Fruit fly (Drosophila melanogaster) whole organism, wandering third instar larva: ENCODE measurements around the gene CG6149.

Source experiments
- Abd-B ChIP-seq: fragments of >200 bp; optimal IDR thresholded peaks from 2 replicates; lab custom pipeline; 2017; ENCODE audit warnings: missing biosample characterization, missing genetic modification characterization
- CG32264 ChIP-seq: fragments of 200-800 bp; sonication (Bioruptor generic); optimal IDR thresholded peaks from 2 replicates; lab custom pipeline; 2016; ENCODE audit warnings: missing biosample characterization, missing genetic modification characterization
- CG9705 ChIP-seq: fragments of 200-800 bp; sonication (Bioruptor generic); optimal IDR thresholded peaks from 2 replicates; lab custom pipeline; 2018; ENCODE audit warnings: missing biosample characterization, mild to moderate bottlenecking, missing genetic modification characterization
- CrebA ChIP-seq: fragments of 200-800 bp; sonication (Bioruptor generic); optimal IDR thresholded peaks from 2 replicates; lab custom pipeline; 2016; ENCODE audit warnings: missing biosample characterization, mild to moderate bottlenecking, missing genetic modification characterization, borderline replicate concordance
- Dfd ChIP-seq: fragments of >200 bp; optimal IDR thresholded peaks from 2 replicates; lab custom pipeline; 2017; ENCODE audit warnings: missing biosample characterization, missing genetic modification characterization
- Dif ChIP-seq: fragments of 200-275, 200-300 bp; sonication (Bioruptor generic); optimal IDR thresholded peaks from 2 replicates; lab custom pipeline; 2018; ENCODE audit warnings: missing biosample characterization, missing genetic modification characterization; ENCODE audit not compliant: partially characterized antibody
- GATAd ChIP-seq: sonication (Bioruptor generic); optimal IDR thresholded peaks from 2 replicates; lab custom pipeline; 2016; ENCODE audit warnings: missing biosample characterization, missing genetic modification characterization
- HLH106 ChIP-seq: fragments of 200-800 bp; optimal IDR thresholded peaks from 3 replicates; lab custom pipeline; 2019; ENCODE audit warnings: missing biosample characterization, mild to moderate bottlenecking, missing genetic modification characterization, moderate library complexity
- Hnf4 ChIP-seq: fragments of 200-800 bp; sonication (Bioruptor generic); optimal IDR thresholded peaks from 2 replicates; lab custom pipeline; 2016; ENCODE audit warnings: missing biosample characterization, mild to moderate bottlenecking, missing genetic modification characterization
- Hr78 ChIP-seq: fragments of >200 bp; optimal IDR thresholded peaks from 2 replicates; lab custom pipeline; 2017; ENCODE audit warnings: missing biosample characterization, missing genetic modification characterization
- Hr83 ChIP-seq: fragments of 200-300 bp; sonication (Bioruptor generic); optimal IDR thresholded peaks from 2 replicates; lab custom pipeline; 2016; ENCODE audit warnings: missing biosample characterization, mild to moderate bottlenecking, missing genetic modification characterization, moderate library complexity; ENCODE audit not compliant: poor library complexity, severe bottlenecking
- Jra ChIP-seq: sonication (Bioruptor generic); optimal IDR thresholded peaks from 2 replicates; lab custom pipeline; 2016; ENCODE audit warnings: missing biosample characterization, missing genetic modification characterization
- Mio ChIP-seq: sonication (Bioruptor generic); optimal IDR thresholded peaks from 2 replicates; lab custom pipeline; 2016; ENCODE audit warnings: missing biosample characterization, missing genetic modification characterization
- Myc ChIP-seq: fragments of >200 bp; optimal IDR thresholded peaks from 2 replicates; lab custom pipeline; 2017
- N ChIP-seq: fragments of >200 bp; optimal IDR thresholded peaks from 2 replicates; lab custom pipeline; 2018; ENCODE audit warnings: missing biosample characterization, missing external identifiers, missing genetic modification characterization
- OdsH ChIP-seq: fragments of 200-800 bp; sonication (Bioruptor generic); optimal IDR thresholded peaks from 2 replicates; lab custom pipeline; 2016; ENCODE audit warnings: missing biosample characterization, mild to moderate bottlenecking, missing genetic modification characterization
- Rel ChIP-seq, 2 experiments: fragments of 200-800 bp; sonication (Bioruptor generic) in 1 of 2; optimal IDR thresholded peaks; 2 replicates in 1 of 2; 3 replicates in 1 of 2; lab custom pipeline; 2016 to 2019; ENCODE audit warnings: mild to moderate bottlenecking in 2 of 2, missing biosample characterization in 2 of 2, missing genetic modification characterization in 2 of 2, moderate library complexity in 1 of 2
- Sp1 ChIP-seq: fragments of 200-800 bp; sonication (Bioruptor generic); optimal IDR thresholded peaks from 3 replicates; lab custom pipeline; 2019; ENCODE audit warnings: missing biosample characterization, mild to moderate bottlenecking, missing genetic modification characterization, moderate library complexity
- Vsx2 ChIP-seq: fragments of 200-300, 225-300 bp; sonication (Bioruptor generic); optimal IDR thresholded peaks from 2 replicates; lab custom pipeline; 2018; ENCODE audit warnings: missing biosample characterization, missing genetic modification characterization; ENCODE audit not compliant: partially characterized antibody
- br ChIP-seq: fragments of 200-800 bp; sonication (Bioruptor generic); optimal IDR thresholded peaks from 2 replicates; lab custom pipeline; 2016; ENCODE audit warnings: missing biosample characterization, missing genetic modification characterization
- brk ChIP-seq: fragments of 200-800 bp; sonication (Bioruptor generic); optimal IDR thresholded peaks from 2 replicates; lab custom pipeline; 2016; ENCODE audit warnings: missing biosample characterization, mild to moderate bottlenecking, missing genetic modification characterization
- dl ChIP-seq, 2 experiments: fragments of 175-275, 200-275 bp in 1 of 2; fragments of 200-275 bp in 1 of 2; sonication (Bioruptor generic); optimal IDR thresholded peaks; lab custom pipeline; 2018; ENCODE audit warnings: mild to moderate bottlenecking in 2 of 2, missing biosample characterization in 2 of 2, missing genetic modification characterization in 2 of 2, moderate library complexity in 2 of 2; ENCODE audit not compliant: partially characterized antibody in 2 of 2, insufficient read depth in 1 of 2
- dmrt93B ChIP-seq: fragments of 200-800 bp; sonication (Bioruptor generic); optimal IDR thresholded peaks from 2 replicates; lab custom pipeline; 2018; ENCODE audit warnings: missing biosample characterization, mild to moderate bottlenecking, missing genetic modification characterization
- dsf ChIP-seq: sonication (Bioruptor generic); optimal IDR thresholded peaks from 2 replicates; lab custom pipeline; 2016; ENCODE audit warnings: missing biosample characterization, missing genetic modification characterization, borderline replicate concordance
- ey ChIP-seq: fragments of 200-800 bp; sonication (Bioruptor generic); optimal IDR thresholded peaks from 2 replicates; lab custom pipeline; 2016; ENCODE audit warnings: missing biosample characterization, missing genetic modification characterization
- foxo ChIP-seq, 2 experiments: fragments of 200-800 bp; sonication (Bioruptor generic); optimal IDR thresholded peaks; 2 replicates in 1 of 2; 3 replicates in 1 of 2; lab custom pipeline; 2016 to 2017; ENCODE audit warnings: missing biosample characterization in 2 of 2, missing genetic modification characterization in 2 of 2
- fru ChIP-seq: fragments of 200-800 bp; sonication (Bioruptor generic); optimal IDR thresholded peaks from 3 replicates; lab custom pipeline; 2016; ENCODE audit warnings: missing biosample characterization, mild to moderate bottlenecking, missing genetic modification characterization
- h ChIP-seq: fragments of 200-800 bp; sonication (Bioruptor generic); optimal IDR thresholded peaks from 3 replicates; lab custom pipeline; 2016; ENCODE audit warnings: missing biosample characterization, mild to moderate bottlenecking, missing genetic modification characterization
- jim ChIP-seq: fragments of 175-275, 200-325 bp; sonication (Bioruptor generic); optimal IDR thresholded peaks from 2 replicates; lab custom pipeline; 2016; ENCODE audit warnings: missing biosample characterization, mild to moderate bottlenecking, missing genetic modification characterization
- lola ChIP-seq: fragments of >200 bp; optimal IDR thresholded peaks from 2 replicates; lab custom pipeline; 2017; ENCODE audit warnings: missing biosample characterization, missing genetic modification characterization
- pan ChIP-seq: fragments of >200 bp; optimal IDR thresholded peaks from 2 replicates; lab custom pipeline; 2017
- psq ChIP-seq: fragments of 200-800 bp; sonication (Bioruptor generic); optimal IDR thresholded peaks from 3 replicates; lab custom pipeline; 2017; ENCODE audit warnings: missing biosample characterization, mild to moderate bottlenecking, missing genetic modification characterization, moderate library complexity
- rgr ChIP-seq: fragments of 200-800 bp; sonication (Bioruptor generic); optimal IDR thresholded peaks from 3 replicates; lab custom pipeline; 2016; ENCODE audit warnings: missing biosample characterization, mild to moderate bottlenecking, missing genetic modification characterization
- sage ChIP-seq: fragments of 200-800 bp; sonication (Bioruptor generic); optimal IDR thresholded peaks from 2 replicates; lab custom pipeline; 2016; ENCODE audit warnings: missing biosample characterization, mild to moderate bottlenecking, missing genetic modification characterization
- sv ChIP-seq: fragments of 200-800 bp; sonication (Bioruptor generic); optimal IDR thresholded peaks from 3 replicates; lab custom pipeline; 2016; ENCODE audit warnings: missing biosample characterization, missing genetic modification characterization
- tai ChIP-seq: sonication (Bioruptor generic); optimal IDR thresholded peaks from 2 replicates; lab custom pipeline; 2016; ENCODE audit warnings: missing biosample characterization, missing genetic modification characterization
- usp ChIP-seq: fragments of >200 bp; optimal IDR thresholded peaks from 2 replicates; lab custom pipeline; 2017; ENCODE audit warnings: missing biosample characterization, missing genetic modification characterization
- woc ChIP-seq: sonication (Bioruptor generic); optimal IDR thresholded peaks from 2 replicates; lab custom pipeline; 2016; ENCODE audit warnings: missing biosample characterization, mild to moderate bottlenecking, missing genetic modification characterization

The CG6149 gene

dm6 chr3L:11415382-11415781 is 19.9 kb downstream of the CG6149 start:
- peak; percentile 53 for TF ChIP-seq sv (GFP tag; lab: Kevin White, UChicago)
- TF ChIP-seq HLH106 = peak; percentile 60
- TF ChIP-seq rgr = peak; percentile 74
- TF ChIP-seq Hr83 (GFP tag; lab: Kevin White, UChicago) = no peak
- TF ChIP-seq foxo (GFP tag; optimal IDR thresholded peaks at IDR 0.05; lab: Kevin White, UChicago) = peak in 1 of 2 experiments; percentile 81
- TF ChIP-seq Sp1 (GFP tag; lab: Kevin White, UChicago) = peak; percentile 71
- TF ChIP-seq OdsH = peak; percentile 66
- peak; percentile 29 for TF ChIP-seq dmrt93B (GFP tag; lab: Kevin White, UChicago)
- TF ChIP-seq Mio = no peak
- peak; percentile 81 for TF ChIP-seq h (GFP tag; lab: Kevin White, UChicago)
- no peak for TF ChIP-seq woc (GFP tag; lab: Kevin White, UChicago)
- no peak for TF ChIP-seq Myc (lab: Kevin White, UChicago)
- no peak for TF ChIP-seq N
- no peak for TF ChIP-seq dl (GFP tag; optimal IDR thresholded peaks at IDR 0.05; lab: Kevin White, UChicago; ENCODE audit: insufficient read depth in 1 of 2, partially characterized antibody in 2 of 2)
- TF ChIP-seq Rel (GFP tag; optimal IDR thresholded peaks at IDR 0.05; lab: Kevin White, UChicago) = no peak
- no peak for TF ChIP-seq Rel (tag; optimal IDR thresholded peaks at IDR 0.05; lab: Kevin White, UChicago)
- TF ChIP-seq dsf (GFP tag; lab: Kevin White, UChicago) = no peak
- TF ChIP-seq CrebA (GFP tag; lab: Kevin White, UChicago) = no peak
- TF ChIP-seq ey (GFP tag; lab: Kevin White, UChicago) = peak; percentile 66
- TF ChIP-seq lola (GFP tag; lab: Kevin White, UChicago) = no peak
- peak; percentile 65 for TF ChIP-seq psq (GFP tag; lab: Kevin White, UChicago)
- no peak for TF ChIP-seq tai (GFP tag; lab: Kevin White, UChicago)
- TF ChIP-seq GATAd = no peak
- TF ChIP-seq Hnf4 = peak; percentile 46
- no peak for TF ChIP-seq Dfd (GFP tag; lab: Kevin White, UChicago)
- TF ChIP-seq pan (lab: Kevin White, UChicago) = no peak
- TF ChIP-seq usp (GFP tag; lab: Kevin White, UChicago) = no peak
- no peak for TF ChIP-seq Jra
- peak; percentile 69 for TF ChIP-seq fru (GFP tag; lab: Kevin White, UChicago)
- peak; percentile 31 for TF ChIP-seq CG9705 (GFP tag; lab: Kevin White, UChicago)
- TF ChIP-seq brk = peak; percentile 61
- no peak for TF ChIP-seq Hr78 (GFP tag; lab: Kevin White, UChicago)
- no peak for TF ChIP-seq CG32264 (GFP tag; lab: Kevin White, UChicago)
- no peak for TF ChIP-seq Abd-B (GFP tag; lab: Kevin White, UChicago)
- TF ChIP-seq Dif (GFP tag; lab: Kevin White, UChicago) = no peak
- TF ChIP-seq br = peak; percentile 37
- no peak for TF ChIP-seq sage (GFP tag; lab: Kevin White, UChicago)
- no peak for TF ChIP-seq Vsx2
- no peak for TF ChIP-seq jim (GFP tag; lab: Kevin White, UChicago)

dm6 chr3L:11414453-11414852 is 20.8 kb downstream of the CG6149 start:
- TF ChIP-seq jim (GFP tag; lab: Kevin White, UChicago) (no peak), Dif (GFP tag; lab: Kevin White, UChicago) (no peak), woc (GFP tag; lab: Kevin White, UChicago) (peak; percentile 17), HLH106 (peak; percentile 3), h (GFP tag; lab: Kevin White, UChicago) (peak; percentile 32), Hr83 (GFP tag; lab: Kevin White, UChicago) (no peak), OdsH (peak; percentile 9), foxo (GFP tag; optimal IDR thresholded peaks at IDR 0.05; lab: Kevin White, UChicago) (peak in 1 of 2 experiments; percentile 55), pan (lab: Kevin White, UChicago) (no peak), tai (GFP tag; lab: Kevin White, UChicago) (no peak), CrebA (GFP tag; lab: Kevin White, UChicago) (no peak), psq (GFP tag; lab: Kevin White, UChicago) (peak; percentile 6), fru (GFP tag; lab: Kevin White, UChicago) (peak; percentile 48), br (peak; percentile 16), rgr (peak; percentile 24), ey (GFP tag; lab: Kevin White, UChicago) (peak; percentile 35), dl (GFP tag; optimal IDR thresholded peaks at IDR 0.05; lab: Kevin White, UChicago; ENCODE audit: insufficient read depth in 1 of 2, partially characterized antibody in 2 of 2) (no peak), sage (GFP tag; lab: Kevin White, UChicago) (no peak), lola (GFP tag; lab: Kevin White, UChicago) (no peak), Sp1 (GFP tag; lab: Kevin White, UChicago) (peak; percentile 15)
